Worm (Caenorhabditis elegans): ENCODE data around the gene K08F8.7.
A peak's percentile ranks its signal among the peaks of the same experiment; 100 is the strongest.

The K08F8.7 gene

DNA sequence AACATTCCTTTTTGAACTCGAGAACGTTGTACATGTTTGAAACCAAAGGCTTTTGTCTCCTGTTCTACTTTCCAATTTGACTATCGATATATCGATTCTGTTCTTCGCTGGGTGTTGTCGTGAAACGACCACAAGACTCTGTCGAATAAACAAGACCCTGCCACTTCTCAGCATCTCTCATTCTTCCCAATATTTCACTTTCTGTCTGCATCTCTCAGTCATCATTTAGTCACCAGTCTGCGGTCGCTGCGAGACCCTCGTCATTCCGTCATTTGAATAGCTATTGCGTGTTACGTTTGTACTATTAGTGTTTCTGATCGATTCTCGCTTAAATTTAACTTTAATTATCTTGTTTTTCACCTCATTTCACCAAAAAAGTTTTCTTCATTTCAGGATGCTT lies 32.2 kb upstream of the K08F8.7 start (continued):
- TF ChIP-seq zfp-2 (tag; optimal IDR thresholded peaks at IDR 0.05) (peak; percentile 61), unc-39 (tag; optimal IDR thresholded peaks at IDR 0.05) (no peak), mdl-1 (tag; optimal IDR thresholded peaks at IDR 0.05) (peak in 1 of 2 experiments; percentile 83), hlh-30 (tag; optimal IDR thresholded peaks at IDR 0.05; ENCODE audit: insufficient read depth) (peak; percentile 100), nhr-76 (tag; optimal IDR thresholded peaks at IDR 0.05) (peak; percentile 20), ceh-32 (tag; optimal IDR thresholded peaks at IDR 0.05; ENCODE audit: poor library complexity) (no peak), lim-7 (GFP tag; IDR thresholded peaks at IDR 0.05) (no peak), nhr-28 (tag; optimal IDR thresholded peaks at IDR 0.05) (peak; percentile 89), zip-2 (tag; optimal IDR thresholded peaks at IDR 0.05) (peak; percentile 59), T26A8.4 (GFP tag; IDR thresholded peaks at IDR 0.05) (peak; percentile 91), ceh-20 (GFP tag; IDR thresholded peaks at IDR 0.05) (peak; percentile 83), Y48G9A.11 (GFP tag; IDR thresholded peaks at IDR 0.05) (no peak), F26F4.8 (GFP tag; conservative IDR thresholded peaks at IDR 0.05) (no peak), Y75B8A.6 (GFP tag; IDR thresholded peaks at IDR 0.05) (no peak), fkh-10 (GFP tag; optimal IDR thresholded peaks at IDR 0.05) (peak; percentile 67), lin-1 (GFP tag; IDR thresholded peaks at IDR 0.05) (0 out of 2 replicates have a peak, but pooled peaks have one; percentile 63), ztf-11 (tag; optimal IDR thresholded peaks at IDR 0.05) (no peak), cey-2 (tag; optimal IDR thresholded peaks at IDR 0.05; ENCODE audit: borderline replicate concordance, insufficient read depth) (peak; percentile 52), F49E8.2 (tag; optimal IDR thresholded peaks at IDR 0.05; ENCODE audit: borderline replicate concordance) (no peak), ceh-28 (tag; optimal IDR thresholded peaks at IDR 0.05) (peak; percentile 86), skn-1 (tag; optimal IDR thresholded peaks at IDR 0.05) (peak; percentile 75), saeg-2 (GFP tag; IDR thresholded peaks at IDR 0.05) (no peak; the same call in 1 of the 2 replicates), lin-39 (tag; optimal IDR thresholded peaks at IDR 0.05) (no peak), aha-1 (tag) (peak; percentile 99), nhr-10 (tag; optimal IDR thresholded peaks at IDR 0.05) (no peak), ceh-44 (GFP tag; IDR thresholded peaks at IDR 0.05) (no peak), ZK337.2 (GFP tag; IDR thresholded peaks at IDR 0.05) (no peak), madf-5 (GFP tag; IDR thresholded peaks at IDR 0.05) (no peak), nhr-42 (GFP tag; IDR thresholded peaks at IDR 0.05) (peak; percentile 80; the same call in 1 of the 2 replicates), nhr-48 (tag; optimal IDR thresholded peaks at IDR 0.05) (peak; percentile 70), hif-1 (tag; optimal IDR thresholded peaks at IDR 0.05) (peak in 1 of 2 experiments; percentile 83), R02D3.7 (tag; optimal IDR thresholded peaks at IDR 0.05) (no peak), arid-1 (GFP tag; conservative IDR thresholded peaks at IDR 0.05) (peak; percentile 66; the same call in 1 of the 2 replicates), gei-8 (GFP tag; optimal IDR thresholded peaks at IDR 0.05) (no peak), dmd-6 (GFP tag; IDR thresholded peaks at IDR 0.05) (peak; percentile 91), jun-1 (tag; optimal IDR thresholded peaks at IDR 0.05) (peak; percentile 90), duxl-1 (tag; optimal IDR thresholded peaks at IDR 0.05; ENCODE audit: poor library complexity) (peak; percentile 77), set-16 (GFP tag; IDR thresholded peaks at IDR 0.05) (peak; percentile 25; the same call in 1 of the 2 replicates), rbr-2 (tag; optimal IDR thresholded peaks at IDR 0.05) (peak; percentile 93), lin-29 (GFP tag; IDR thresholded peaks at IDR 0.05) (peak; percentile 51; the same call in 1 of the 2 replicates), lir-3 (tag; optimal IDR thresholded peaks at IDR 0.05) (no peak), nhr-111 (GFP tag; optimal IDR thresholded peaks at IDR 0.05) (no peak), F37D6.2 (tag; optimal IDR thresholded peaks at IDR 0.05) (peak; percentile 58), dmd-9 (GFP tag; IDR thresholded peaks at IDR 0.05) (no peak), sdz-12 (GFP tag; optimal IDR thresholded peaks at IDR 0.05) (no peak), mxl-2 (GFP tag; conservative IDR thresholded peaks at IDR 0.05) (no peak), Y5F2A.4 (GFP tag; optimal IDR thresholded peaks at IDR 0.05) (no peak), hmg-1.1 (GFP tag; IDR thresholded peaks at IDR 0.05) (peak; percentile 91), ztf-7 (tag; optimal IDR thresholded peaks at IDR 0.05) (peak; percentile 78), fos-1 (tag; optimal IDR thresholded peaks at IDR 0.05) (no peak), vab-7 (GFP tag; IDR thresholded peaks at IDR 0.05) (peak; percentile 61)

All from whole organism, L4 larva.